Fruit fly (Drosophila melanogaster): ENCODE measurements around the gene CG1236.

DNA sequence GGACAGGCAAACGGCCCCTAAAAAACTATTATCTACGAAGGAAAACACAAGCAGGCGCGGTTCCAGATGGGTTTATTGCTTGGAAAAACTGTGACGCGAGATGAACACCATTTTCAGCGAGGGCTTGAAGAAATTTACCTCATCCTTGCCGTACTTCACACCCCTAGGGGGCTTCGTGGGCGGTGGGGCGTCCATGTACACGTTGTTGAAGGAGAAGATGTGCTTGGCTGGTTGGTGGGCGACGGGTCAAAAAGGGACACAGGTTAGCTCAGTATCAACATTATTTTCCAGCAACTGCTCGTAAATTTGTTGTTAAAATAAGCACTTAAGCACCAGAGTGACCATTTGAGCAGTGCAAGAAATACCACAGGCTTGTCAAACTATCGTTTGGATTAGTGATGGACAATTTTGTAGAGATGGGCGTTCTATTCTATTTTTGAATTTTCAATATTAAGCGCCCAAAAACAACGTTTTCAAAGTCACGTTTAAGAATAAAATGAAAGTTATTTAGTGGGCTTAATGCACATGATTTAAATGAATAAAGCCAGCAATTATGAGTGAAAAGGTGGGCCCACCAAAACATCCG, 22.2 kb downstream of the CG1236 start, which contains the start of gene Sec8:
- TF ChIP-seq CG10267 (tag; optimal IDR thresholded peaks at IDR 0.05), result peak; percentile 64
- TF ChIP-seq Dfd (GFP tag; optimal IDR thresholded peaks at IDR 0.05), result no peak
- TF ChIP-seq CG13624 (GFP tag; optimal IDR thresholded peaks at IDR 0.05), result peak; percentile 64
- TF ChIP-seq CG11456 (GFP tag; IDR thresholded peaks at IDR 0.05), result peak; percentile 56; the same call in 1 of the 3 replicates

All from whole organism, embryonic.